Worm (Caenorhabditis elegans) whole organism, late embryonic: ENCODE results near the gene taf-11.1.
A peak's percentile ranks its signal among the peaks of the same experiment; 100 is the strongest.

Source experiments
- C08G9.2 ChIP-seq: sonication (generic microtip); optimal IDR thresholded peaks from 2 replicates; lab custom pipeline; 2016; ENCODE audit warnings: mild to moderate bottlenecking, missing genetic modification characterization, moderate library complexity, missing compliant biosample characterization
- K09A11.1 ChIP-seq: sonication (generic microtip); optimal IDR thresholded peaks from 2 replicates; lab custom pipeline; 2017; ENCODE audit warnings: antibody characterized with exemption, mild to moderate bottlenecking, missing genetic modification characterization, missing compliant biosample characterization; ENCODE audit not compliant: insufficient read depth
- Y22D7AL.16 ChIP-seq: sonication (generic microtip); optimal IDR thresholded peaks from 2 replicates; lab custom pipeline; 2016; ENCODE audit warnings: missing genetic modification characterization, missing compliant biosample characterization
- ceh-19 ChIP-seq: fragments of 200-800 bp; sonication (Bioruptor generic); optimal IDR thresholded peaks from 2 replicates; lab custom pipeline; 2018; ENCODE audit warnings: mild to moderate bottlenecking, missing genetic modification characterization, missing compliant biosample characterization
- ceh-22 ChIP-seq: sonication (generic microtip); optimal IDR thresholded peaks from 2 replicates; lab custom pipeline; 2017; ENCODE audit warnings: missing biosample characterization, missing genetic modification characterization
- ceh-24 ChIP-seq: sonication (generic microtip); optimal IDR thresholded peaks from 2 replicates; lab custom pipeline; 2016; ENCODE audit warnings: mild to moderate bottlenecking, missing genetic modification characterization, missing compliant biosample characterization
- ceh-30 ChIP-seq: fragments of 150-350 bp; optimal IDR thresholded peaks from 2 replicates; lab custom pipeline; 2014; ENCODE audit warnings: missing biosample characterization, missing genetic modification characterization
- ceh-34 ChIP-seq: sonication (generic microtip); optimal IDR thresholded peaks from 2 replicates; lab custom pipeline; 2016; ENCODE audit warnings: mild to moderate bottlenecking, missing genetic modification characterization, missing compliant biosample characterization
- ceh-48 ChIP-seq: sonication (generic microtip); optimal IDR thresholded peaks from 2 replicates; lab custom pipeline; 2016; ENCODE audit warnings: missing genetic modification characterization, inconsistent platforms, missing compliant biosample characterization
- elt-2 ChIP-seq: sonication (generic microtip); optimal IDR thresholded peaks from 2 replicates; lab custom pipeline; 2016; ENCODE audit warnings: missing genetic modification reagents, missing genetic modification characterization, missing compliant biosample characterization
- eyg-1 ChIP-seq: sonication (generic microtip); optimal IDR thresholded peaks from 2 replicates; lab custom pipeline; 2016; ENCODE audit warnings: missing genotype, missing genetic modification characterization, missing compliant biosample characterization
- fkh-10 ChIP-seq: fragments of 150-350 bp; optimal IDR thresholded peaks from 2 replicates; lab custom pipeline; 2014; ENCODE audit warnings: missing biosample characterization, missing genetic modification reagents, missing genetic modification characterization
- fkh-6 ChIP-seq: sonication (generic microtip); optimal IDR thresholded peaks from 2 replicates; lab custom pipeline; 2016; ENCODE audit warnings: missing genetic modification characterization, missing compliant biosample characterization
- hlh-13 ChIP-seq: fragments of 200-800 bp; sonication (Bioruptor generic); optimal IDR thresholded peaks from 2 replicates; lab custom pipeline; 2018; ENCODE audit warnings: mild to moderate bottlenecking, missing genetic modification characterization, missing compliant biosample characterization
- hlh-15 ChIP-seq: sonication (generic microtip); optimal IDR thresholded peaks from 2 replicates; lab custom pipeline; 2016; ENCODE audit warnings: missing genetic modification characterization, missing compliant biosample characterization
- hlh-6 ChIP-seq: sonication (generic microtip); optimal IDR thresholded peaks from 2 replicates; lab custom pipeline; 2016; ENCODE audit warnings: missing genotype, missing genetic modification characterization, missing compliant biosample characterization
- hlh-8 ChIP-seq: sonication (generic microtip); optimal IDR thresholded peaks from 2 replicates; lab custom pipeline; 2016; ENCODE audit warnings: missing genotype, missing genetic modification characterization, missing compliant biosample characterization
- lim-6 ChIP-seq: sonication (generic microtip); optimal IDR thresholded peaks from 2 replicates; lab custom pipeline; 2016; ENCODE audit warnings: missing genetic modification characterization, missing compliant biosample characterization
- mec-3 ChIP-seq: sonication (generic microtip); optimal IDR thresholded peaks from 2 replicates; lab custom pipeline; 2016; ENCODE audit warnings: borderline replicate concordance, missing genetic modification characterization, missing compliant biosample characterization
- nfya-1 ChIP-seq: sonication (generic microtip); optimal IDR thresholded peaks from 2 replicates; lab custom pipeline; 2017; ENCODE audit warnings: missing genetic modification characterization, mild to moderate bottlenecking, missing compliant biosample characterization, antibody characterized with exemption, moderate library complexity
- nhr-232 ChIP-seq: sonication (generic microtip); optimal IDR thresholded peaks from 2 replicates; lab custom pipeline; 2016; ENCODE audit warnings: missing genetic modification characterization, missing compliant biosample characterization
- odd-2 ChIP-seq: sonication (generic microtip); optimal IDR thresholded peaks from 2 replicates; lab custom pipeline; 2017; ENCODE audit warnings: antibody characterized with exemption, mild to moderate bottlenecking, missing genetic modification characterization, missing compliant biosample characterization
- pha-4 ChIP-seq: fragments of 150-350 bp; optimal IDR thresholded peaks from 2 replicates; lab custom pipeline; 2018; ENCODE audit warnings: missing biosample characterization, missing genetic modification reagents, missing genetic modification characterization
- pros-1 ChIP-seq: fragments of 150-350 bp; optimal IDR thresholded peaks from 2 replicates; lab custom pipeline; 2014; ENCODE audit warnings: missing biosample characterization, missing genetic modification reagents, missing genetic modification characterization
- ref-2 ChIP-seq: sonication (generic microtip); optimal IDR thresholded peaks from 2 replicates; lab custom pipeline; 2016; ENCODE audit warnings: missing genetic modification characterization, missing compliant biosample characterization
- rnt-1 ChIP-seq: sonication (generic microtip); optimal IDR thresholded peaks from 2 replicates; lab custom pipeline; 2016; ENCODE audit warnings: missing genetic modification characterization, missing compliant biosample characterization
- sdc-2 ChIP-seq: sonication (generic microtip); optimal IDR thresholded peaks from 2 replicates; lab custom pipeline; 2016; ENCODE audit warnings: missing genotype, missing genetic modification characterization, missing compliant biosample characterization
- syd-9 ChIP-seq: sonication (generic microtip); optimal IDR thresholded peaks from 2 replicates; lab custom pipeline; 2016; ENCODE audit warnings: mild to moderate bottlenecking, missing genetic modification characterization, moderate library complexity, missing compliant biosample characterization
- tbx-2 ChIP-seq: sonication (generic microtip); optimal IDR thresholded peaks from 2 replicates; lab custom pipeline; 2016; ENCODE audit warnings: missing genetic modification characterization, missing compliant biosample characterization
- unc-42 ChIP-seq: sonication (generic microtip); optimal IDR thresholded peaks from 2 replicates; lab custom pipeline; 2016; ENCODE audit warnings: missing genotype, missing genetic modification characterization, missing compliant biosample characterization
- unc-55 ChIP-seq: sonication (generic microtip); optimal IDR thresholded peaks from 2 replicates; lab custom pipeline; 2017; ENCODE audit warnings: missing biosample characterization, missing genetic modification reagents, missing genetic modification characterization
- zip-5 ChIP-seq: sonication (generic microtip); optimal IDR thresholded peaks from 2 replicates; lab custom pipeline; 2016; ENCODE audit warnings: missing genetic modification characterization, missing compliant biosample characterization
- ztf-16 ChIP-seq: sonication (generic microtip); optimal IDR thresholded peaks from 2 replicates; lab custom pipeline; 2017; ENCODE audit warnings: missing genetic modification characterization, missing compliant biosample characterization

Gene taf-11.1

ce11 chrX:4214643-4215042 lies 40.3 kb upstream of the taf-11.1 start:
- TF ChIP-seq ceh-30 (tag; lab: Kevin White, UChicago) (no peak), nfya-1 (tag; lab: Kevin White, UChicago) (peak; percentile 8), ztf-16 (tag; lab: Kevin White, UChicago) (no peak), ceh-24 (no peak), odd-2 (no peak), ceh-48 (tag; lab: Kevin White, UChicago) (no peak), sdc-2 (tag; lab: Kevin White, UChicago) (peak; percentile 74), nhr-232 (no peak), hlh-6 (tag; lab: Kevin White, UChicago) (no peak), unc-55 (GFP tag; lab: Kevin White, UChicago) (no peak), tbx-2 (tag; lab: Kevin White, UChicago) (peak; percentile 29)

ce11 chrX:4215500-4216107 lies 39.4 kb upstream of the taf-11.1 start:
- TF ChIP-seq elt-2 (tag; lab: Kevin White, UChicago) (peak; percentile 65), sdc-2 (tag; lab: Kevin White, UChicago) (no peak)

ce11 chrX:4216894-4217293 lies 38.1 kb upstream of the taf-11.1 start, which contains the start of the genes F20B6.10 and hpk-1:
Gene F20B6.10, minus strand, starts transcription at chrX:4217196.
Gene hpk-1, minus strand, starts transcription at chrX:4217290.
- TF ChIP-seq pha-4 (no peak), rnt-1 (tag; lab: Kevin White, UChicago) (no peak), unc-42 (tag; lab: Kevin White, UChicago) (no peak), eyg-1 (no peak), ref-2 (no peak), fkh-10 (no peak), elt-2 (tag; lab: Kevin White, UChicago) (no peak), ceh-22 (no peak), hlh-6 (tag; lab: Kevin White, UChicago) (no peak), Y22D7AL.16 (no peak), hlh-15 (tag; lab: Kevin White, UChicago) (no peak), ceh-34 (tag; lab: Kevin White, UChicago) (no peak), ceh-30 (tag; lab: Kevin White, UChicago) (no peak), zip-5 (tag; lab: Kevin White, UChicago) (no peak), pros-1 (tag; lab: Kevin White, UChicago) (no peak), hlh-8 (tag; lab: Kevin White, UChicago) (no peak)

- TF ChIP-seq fkh-6 (tag; lab: Kevin White, UChicago): no peak
- TF ChIP-seq ceh-34 (tag; lab: Kevin White, UChicago): peak; percentile 7
- peak; percentile 10 for TF ChIP-seq unc-42 (tag; lab: Kevin White, UChicago)
- TF ChIP-seq sdc-2 (tag; lab: Kevin White, UChicago): peak; percentile 10
Measured at ce11 chrX:4218174-4218573, 36.8 kb upstream of the taf-11.1 start, which contains the start of gene W01H2.2. Gene W01H2.2, minus strand, starts transcription at chrX:4218458.

DNA sequence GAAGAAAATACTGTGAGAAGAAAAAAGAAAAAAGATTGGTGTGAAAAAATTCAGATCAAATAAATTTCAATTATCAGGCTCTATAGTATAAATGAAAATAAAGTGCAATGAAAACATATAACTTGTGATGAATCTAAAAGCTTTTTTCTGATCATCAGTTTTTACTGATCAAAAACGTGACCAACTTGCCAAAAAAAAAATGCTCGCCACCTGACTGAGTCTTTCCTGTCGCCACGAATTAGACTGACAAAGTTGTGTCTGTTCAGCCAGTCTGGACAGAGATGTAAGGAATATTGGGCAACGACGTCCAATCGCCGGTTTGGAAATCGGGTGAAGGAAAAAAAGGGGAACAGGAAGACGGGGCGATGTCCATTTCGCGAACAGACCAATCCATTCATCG lies 35.5 kb upstream of the taf-11.1 start:
- no peak for TF ChIP-seq K09A11.1
- no peak for TF ChIP-seq lim-6
- no peak for TF ChIP-seq pros-1 (tag; lab: Kevin White, UChicago)
- TF ChIP-seq syd-9 (tag; lab: Kevin White, UChicago): no peak
- no peak for TF ChIP-seq ceh-30 (tag; lab: Kevin White, UChicago)
- TF ChIP-seq odd-2: no peak
- TF ChIP-seq mec-3 (tag; lab: Kevin White, UChicago): no peak
- no peak for TF ChIP-seq elt-2 (tag; lab: Kevin White, UChicago)
- TF ChIP-seq C08G9.2 (tag; lab: Kevin White, UChicago): no peak

ce11 chrX:4222200-4222599 lies 32.8 kb upstream of the taf-11.1 start:
- peak; percentile 42 for TF ChIP-seq hlh-13 (GFP tag; lab: Kevin White, UChicago)
- TF ChIP-seq lim-6: no peak
- TF ChIP-seq elt-2 (tag; lab: Kevin White, UChicago): peak; percentile 3
- TF ChIP-seq ceh-19 (GFP tag; lab: Kevin White, UChicago): no peak
- TF ChIP-seq nfya-1 (tag; lab: Kevin White, UChicago): peak; percentile 64
- TF ChIP-seq, all 69 proteins: peak for 3
